Worm (Caenorhabditis elegans) whole organism, L3 larva: ENCODE data around the gene str-145.

Experiments
- R02D3.7 ChIP-seq: fragments of 150-350 bp; optimal IDR thresholded peaks from 2 replicates; lab custom pipeline; 2014; ENCODE audit warnings: missing biosample characterization, missing genetic modification characterization
- ZK546.5 ChIP-seq: sonication (generic microtip); optimal IDR thresholded peaks from 2 replicates; lab custom pipeline; 2017; ENCODE audit warnings: missing biosample characterization, missing genetic modification characterization
- aly-2 ChIP-seq: fragments of 150-350 bp; optimal IDR thresholded peaks from 2 replicates; lab custom pipeline; 2014; ENCODE audit warnings: missing biosample characterization, missing genetic modification characterization
- ama-1 ChIP-seq: fragments of 150-350 bp; optimal IDR thresholded peaks from 2 replicates; lab custom pipeline; 2018
- ceh-16 ChIP-seq: sonication (generic microtip); optimal IDR thresholded peaks from 2 replicates; lab custom pipeline; 2017; ENCODE audit warnings: missing biosample characterization, missing genetic modification characterization
- ceh-9 ChIP-seq: sonication (generic microtip); optimal IDR thresholded peaks from 2 replicates; lab custom pipeline; 2018; ENCODE audit warnings: missing biosample characterization, missing genetic modification characterization
- daf-12 ChIP-seq: fragments of 150-350 bp; optimal IDR thresholded peaks from 2 replicates; lab custom pipeline; 2014; ENCODE audit warnings: missing biosample characterization, missing genetic modification reagents, missing genetic modification characterization
- egl-27 ChIP-seq: sonication (generic microtip); optimal IDR thresholded peaks from 4 replicates; lab custom pipeline; 2017; ENCODE audit warnings: missing biosample characterization, missing genetic modification reagents, missing genetic modification characterization
- egl-5 ChIP-seq: fragments of 150-350 bp; optimal IDR thresholded peaks from 2 replicates; lab custom pipeline; 2017; ENCODE audit warnings: missing biosample characterization, missing genetic modification reagents, missing genetic modification characterization, inconsistent platforms
- elt-2 ChIP-seq: sonication (generic microtip); optimal IDR thresholded peaks from 2 replicates; lab custom pipeline; 2016; ENCODE audit warnings: missing genetic modification reagents, mild to moderate bottlenecking, missing genetic modification characterization, missing compliant biosample characterization
- fkh-10 ChIP-seq: sonication (generic microtip); optimal IDR thresholded peaks from 2 replicates; lab custom pipeline; 2017; ENCODE audit warnings: missing biosample characterization, missing genetic modification reagents, missing genetic modification characterization
- fkh-2 ChIP-seq: fragments of 150-350 bp; optimal IDR thresholded peaks from 2 replicates; lab custom pipeline; 2014; ENCODE audit warnings: missing biosample characterization, missing genetic modification reagents, missing genetic modification characterization
- fos-1 ChIP-seq: fragments of 150-350 bp; optimal IDR thresholded peaks from 2 replicates; lab custom pipeline; 2014; ENCODE audit warnings: missing biosample characterization, missing genetic modification characterization
- hmg-11 ChIP-seq: sonication (generic microtip); optimal IDR thresholded peaks from 2 replicates; lab custom pipeline; 2016; ENCODE audit warnings: missing genetic modification characterization, missing compliant biosample characterization
- jun-1 ChIP-seq: fragments of 150-350 bp; optimal IDR thresholded peaks from 2 replicates; lab custom pipeline; 2014; ENCODE audit warnings: missing biosample characterization, missing genetic modification reagents, missing genetic modification characterization
- lin-15B ChIP-seq: fragments of 150-350 bp; optimal IDR thresholded peaks from 2 replicates; lab custom pipeline; 2014; ENCODE audit warnings: missing biosample characterization, missing genetic modification characterization
- lin-39 ChIP-seq: fragments of 150-350 bp; optimal IDR thresholded peaks from 2 replicates; lab custom pipeline; 2018; ENCODE audit warnings: missing biosample characterization, missing genetic modification reagents, missing genetic modification characterization
- mdl-1 ChIP-seq: fragments of 150-350 bp; optimal IDR thresholded peaks from 2 replicates; lab custom pipeline; 2014; ENCODE audit warnings: missing biosample characterization, missing genetic modification characterization
- mml-1 ChIP-seq: fragments of 150-350 bp; sonication (generic microtip); optimal IDR thresholded peaks from 3 replicates; lab custom pipeline; 2014; ENCODE audit warnings: missing biosample characterization, missing genetic modification characterization
- nfya-1 ChIP-seq: sonication (generic microtip); optimal IDR thresholded peaks from 2 replicates; lab custom pipeline; 2017; ENCODE audit warnings: missing genetic modification characterization, mild to moderate bottlenecking, missing compliant biosample characterization, antibody characterized with exemption, moderate library complexity; ENCODE audit not compliant: insufficient read depth
- nhr-11 ChIP-seq: fragments of 150-350 bp; optimal IDR thresholded peaks from 2 replicates; lab custom pipeline; 2014; ENCODE audit warnings: missing biosample characterization, missing genetic modification characterization
- nhr-12 ChIP-seq: fragments of 150-350 bp; optimal IDR thresholded peaks from 2 replicates; lab custom pipeline; 2014; ENCODE audit warnings: missing biosample characterization, missing genetic modification characterization
- nhr-237 ChIP-seq: fragments of 150-350 bp; optimal IDR thresholded peaks from 2 replicates; lab custom pipeline; 2014; ENCODE audit warnings: missing biosample characterization, missing genetic modification characterization
- nhr-25 ChIP-seq: sonication (generic microtip); optimal IDR thresholded peaks from 2 replicates; lab custom pipeline; 2017; ENCODE audit warnings: missing biosample characterization, missing genetic modification characterization
- nhr-28 ChIP-seq: fragments of 150-350 bp; optimal IDR thresholded peaks from 2 replicates; lab custom pipeline; 2014; ENCODE audit warnings: missing biosample characterization, missing genetic modification characterization
- nhr-67 ChIP-seq: fragments of 150-350 bp; optimal IDR thresholded peaks from 2 replicates; lab custom pipeline; 2014; ENCODE audit warnings: missing biosample characterization, missing genetic modification characterization
- nhr-77 ChIP-seq: fragments of 150-350 bp; optimal IDR thresholded peaks from 2 replicates; lab custom pipeline; 2014; ENCODE audit warnings: missing biosample characterization, missing genetic modification characterization
- pha-4 ChIP-seq: fragments of 150-350 bp; optimal IDR thresholded peaks from 2 replicates; lab custom pipeline; 2014; ENCODE audit warnings: missing biosample characterization, missing genetic modification reagents, missing genetic modification characterization
- sea-2 ChIP-seq: fragments of 150-350 bp; sonication (generic microtip); optimal IDR thresholded peaks from 4 replicates; lab custom pipeline; 2014; ENCODE audit warnings: missing biosample characterization, missing genetic modification reagents, missing genetic modification characterization
- snpc-4 ChIP-seq: fragments of 150-350 bp; optimal IDR thresholded peaks from 2 replicates; lab custom pipeline; 2014; ENCODE audit warnings: missing biosample characterization, missing genetic modification characterization
- tbx-2 ChIP-seq: sonication (generic microtip); optimal IDR thresholded peaks from 2 replicates; lab custom pipeline; 2016; ENCODE audit warnings: mild to moderate bottlenecking, missing genetic modification characterization, missing compliant biosample characterization
- unc-39 ChIP-seq: sonication (generic microtip); optimal IDR thresholded peaks from 4 replicates; lab custom pipeline; 2017; ENCODE audit warnings: missing biosample characterization, missing genetic modification characterization
- zag-1 ChIP-seq: fragments of 150-350 bp; optimal IDR thresholded peaks from 2 replicates; lab custom pipeline; 2014; ENCODE audit warnings: missing biosample characterization, missing genetic modification characterization
- ztf-11 ChIP-seq: fragments of 150-350 bp; optimal IDR thresholded peaks from 2 replicates; lab custom pipeline; 2014; ENCODE audit warnings: missing biosample characterization, missing genetic modification characterization
- ztf-4 ChIP-seq: fragments of 150-350 bp; optimal IDR thresholded peaks from 2 replicates; lab custom pipeline; 2014; ENCODE audit warnings: missing biosample characterization, missing genetic modification characterization

str-145 gene

ce11 chrV:8104473-8104872, 6.3 kb upstream of the str-145 start, which contains the start of gene srlf-16:
srlf-16 (plus strand) TSS chrV:8104773.
- TF ChIP-seq egl-27 (tag; lab: Kevin White, UChicago) = no peak
- TF ChIP-seq unc-39 (tag; lab: Kevin White, UChicago) = no peak
- TF ChIP-seq snpc-4 = no peak
- no peak for TF ChIP-seq sea-2 (GFP tag; lab: Kevin White, UChicago)
- no peak for TF ChIP-seq egl-5
- TF ChIP-seq nhr-67 (tag; lab: Kevin White, UChicago) = no peak
- TF ChIP-seq nfya-1 (tag; lab: Kevin White, UChicago) = no peak
- TF ChIP-seq tbx-2 (tag; lab: Kevin White, UChicago) = no peak
- TF ChIP-seq nhr-25 = no peak
- no peak for TF ChIP-seq ceh-16 (tag; lab: Kevin White, UChicago)
- no peak for TF ChIP-seq hmg-11 (tag; lab: Kevin White, UChicago)
- no peak for TF ChIP-seq ama-1

DNA sequence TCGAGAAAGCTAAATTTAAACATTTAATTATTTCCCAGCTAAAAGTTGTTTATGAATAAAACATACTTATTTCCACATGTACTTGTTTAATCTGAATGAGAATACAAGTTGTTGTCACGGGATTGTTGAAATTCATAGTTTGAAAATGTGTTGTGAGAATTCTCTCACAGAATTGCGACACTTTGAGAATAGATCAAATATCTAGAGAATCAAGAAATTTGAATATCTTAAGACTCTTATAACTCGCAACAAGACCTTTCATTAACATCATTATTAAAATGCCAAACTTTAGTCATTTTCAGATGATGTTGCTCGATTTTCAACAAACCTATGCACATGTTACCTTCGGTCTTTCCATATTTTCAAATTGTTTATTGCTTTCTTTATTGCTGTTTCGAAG, 4.8 kb upstream of the str-145 start, which contains the start of gene str-90:
Gene str-90 (plus strand): TSS at position 301 of the 400 bp plus-strand sequence.
- TF ChIP-seq lin-15B (tag; lab: Kevin White, UChicago) = no peak

- TF ChIP-seq mml-1 = no peak
- TF ChIP-seq lin-39 = no peak
- TF ChIP-seq zag-1 (tag; lab: Kevin White, UChicago) = no peak
- TF ChIP-seq nhr-25 = no peak
- no peak for TF ChIP-seq R02D3.7 (tag; lab: Kevin White, UChicago)
- TF ChIP-seq nhr-11 = no peak
- TF ChIP-seq ceh-9 (tag; lab: Kevin White, UChicago) = no peak
- TF ChIP-seq, all 47 proteins: peak for 0
Observed at ce11 chrV:8099306-8099705, 1.2 kb upstream of the str-145 start, which contains the start of gene sdz-23. sdz-23 (plus strand) TSS chrV:8099606.

DNA sequence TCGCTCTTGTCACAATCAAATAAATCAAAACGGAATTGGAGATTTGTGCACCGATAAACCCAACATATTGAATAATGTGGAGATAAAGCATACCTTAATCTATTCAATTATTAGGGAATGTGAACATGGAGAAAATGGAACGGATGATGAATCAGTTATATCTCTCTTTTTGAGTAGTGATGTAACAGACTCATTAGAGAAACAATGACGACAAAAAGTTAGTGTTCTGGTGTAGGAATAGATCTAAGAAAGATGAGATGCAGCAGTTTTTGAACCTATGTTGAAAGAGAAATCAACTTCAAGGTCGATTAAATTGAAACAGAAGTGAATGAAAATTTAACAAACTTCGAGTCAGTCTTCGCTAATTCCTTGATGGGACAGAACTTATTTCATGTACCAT, 2.8 kb downstream of the str-145 start, which contains the start of gene str-146:
Gene str-146 (minus strand): TSS at position 101 of the 400 bp plus-strand sequence.
- TF ChIP-seq nhr-77 (tag; lab: Kevin White, UChicago) (no peak), nhr-11 (no peak), unc-39 (tag; lab: Kevin White, UChicago) (no peak), ZK546.5 (tag; lab: Kevin White, UChicago) (no peak), nhr-12 (tag; lab: Kevin White, UChicago) (no peak), mdl-1 (tag; lab: Kevin White, UChicago) (no peak), tbx-2 (tag; lab: Kevin White, UChicago) (no peak), ama-1 (no peak), nhr-237 (no peak), daf-12 (tag; lab: Kevin White, UChicago) (no peak), egl-5 (no peak), egl-27 (tag; lab: Kevin White, UChicago) (no peak), pha-4 (tag; lab: Kevin White, UChicago) (no peak), mml-1 (no peak), aly-2 (tag; lab: Kevin White, UChicago) (no peak), elt-2 (no peak), nhr-28 (tag; lab: Kevin White, UChicago) (no peak)
- TF ChIP-seq, all 47 proteins: peak for 0

DNA sequence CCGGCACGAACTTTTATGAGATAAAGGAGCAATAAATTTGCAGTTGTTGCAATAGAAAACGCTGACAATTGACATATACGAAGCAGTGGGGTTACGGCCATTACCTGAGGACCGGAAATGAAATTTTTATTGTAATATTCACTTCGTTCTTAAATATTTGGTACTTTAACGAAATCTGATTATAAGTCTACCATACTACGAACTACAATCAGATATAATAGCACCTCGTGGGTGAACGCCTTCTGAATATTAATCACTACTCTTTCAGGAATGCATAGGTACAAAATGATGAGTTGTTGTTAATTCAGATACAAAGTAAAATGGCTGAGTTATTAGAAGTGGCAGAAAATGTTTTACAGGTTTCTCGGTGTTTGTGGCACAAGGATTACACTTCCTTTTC, 5.8 kb downstream of the str-145 start, which contains the start of gene str-129:
Gene str-129 (minus strand): TSS at position 101 of the 400 bp plus-strand sequence.
- TF ChIP-seq lin-15B (tag; lab: Kevin White, UChicago) (no peak), nhr-12 (tag; lab: Kevin White, UChicago) (no peak), ztf-11 (tag; lab: Kevin White, UChicago) (no peak), ztf-4 (tag; lab: Kevin White, UChicago) (no peak), mdl-1 (tag; lab: Kevin White, UChicago) (no peak), egl-27 (tag; lab: Kevin White, UChicago) (no peak), nhr-67 (tag; lab: Kevin White, UChicago) (no peak), fkh-10 (GFP tag; lab: Kevin White, UChicago) (no peak), nhr-25 (no peak), mml-1 (no peak), elt-2 (no peak), fkh-2 (no peak), pha-4 (tag; lab: Kevin White, UChicago) (no peak), unc-39 (tag; lab: Kevin White, UChicago) (no peak), jun-1 (tag; lab: Kevin White, UChicago) (no peak), egl-5 (no peak), fos-1 (tag; lab: Kevin White, UChicago) (no peak), tbx-2 (tag; lab: Kevin White, UChicago) (no peak)
- TF ChIP-seq, all 47 proteins: peak for 0
